Worm (Caenorhabditis elegans) whole organism, L3 larva: ENCODE results near the gene Y47A7.2.

Source experiments
- ZK546.5 ChIP-seq: sonication (generic microtip); optimal IDR thresholded peaks from 2 replicates; lab custom pipeline; 2017; ENCODE audit warnings: missing biosample characterization, missing genetic modification characterization
- ama-1 ChIP-seq: fragments of 150-350 bp; optimal IDR thresholded peaks from 2 replicates; lab custom pipeline; 2018
- ceh-16 ChIP-seq: sonication (generic microtip); optimal IDR thresholded peaks from 2 replicates; lab custom pipeline; 2017; ENCODE audit warnings: missing biosample characterization, missing genetic modification characterization
- ceh-28 ChIP-seq: fragments of 150-350 bp; optimal IDR thresholded peaks from 2 replicates; lab custom pipeline; 2014; ENCODE audit warnings: missing biosample characterization, missing genetic modification reagents, missing genetic modification characterization
- ceh-82 ChIP-seq: fragments of 150-350 bp; optimal IDR thresholded peaks from 2 replicates; lab custom pipeline; 2014; ENCODE audit warnings: missing biosample characterization, missing genetic modification characterization
- daf-12 ChIP-seq: fragments of 150-350 bp; optimal IDR thresholded peaks from 2 replicates; lab custom pipeline; 2014; ENCODE audit warnings: missing biosample characterization, missing genetic modification reagents, missing genetic modification characterization
- egl-5 ChIP-seq: fragments of 150-350 bp; optimal IDR thresholded peaks from 2 replicates; lab custom pipeline; 2017; ENCODE audit warnings: missing biosample characterization, missing genetic modification reagents, missing genetic modification characterization, inconsistent platforms
- elt-1 ChIP-seq: fragments of 150-350 bp; optimal IDR thresholded peaks from 2 replicates; lab custom pipeline; 2014; ENCODE audit warnings: missing biosample characterization, missing genetic modification characterization
- elt-2 ChIP-seq: sonication (generic microtip); optimal IDR thresholded peaks from 2 replicates; lab custom pipeline; 2016; ENCODE audit warnings: missing genetic modification reagents, mild to moderate bottlenecking, missing genetic modification characterization, missing compliant biosample characterization
- elt-3 ChIP-seq, 3 experiments: fragments of 150-350 bp in 1 of 3; sonication (generic microtip) in 2 of 3; optimal IDR thresholded peaks; 2 replicates in 2 of 3; 4 replicates in 1 of 3; lab custom pipeline; 2014 to 2017; ENCODE audit warnings: missing biosample characterization in 3 of 3, missing genetic modification characterization in 3 of 3
- eor-1 ChIP-seq, 2 experiments: fragments of 150-350 bp; optimal IDR thresholded peaks; 2 replicates each; lab custom pipeline; 2014 to 2018; ENCODE audit warnings: missing biosample characterization in 2 of 2, missing genetic modification characterization in 2 of 2
- fkh-10 ChIP-seq: sonication (generic microtip); optimal IDR thresholded peaks from 2 replicates; lab custom pipeline; 2017; ENCODE audit warnings: missing biosample characterization, missing genetic modification reagents, missing genetic modification characterization
- fkh-2 ChIP-seq: fragments of 150-350 bp; optimal IDR thresholded peaks from 2 replicates; lab custom pipeline; 2014; ENCODE audit warnings: missing biosample characterization, missing genetic modification reagents, missing genetic modification characterization
- fos-1 ChIP-seq: fragments of 150-350 bp; optimal IDR thresholded peaks from 2 replicates; lab custom pipeline; 2014; ENCODE audit warnings: missing biosample characterization, missing genetic modification characterization
- hmg-11 ChIP-seq: sonication (generic microtip); optimal IDR thresholded peaks from 2 replicates; lab custom pipeline; 2016; ENCODE audit warnings: missing genetic modification characterization, missing compliant biosample characterization
- jun-1 ChIP-seq: fragments of 150-350 bp; optimal IDR thresholded peaks from 2 replicates; lab custom pipeline; 2014; ENCODE audit warnings: missing biosample characterization, missing genetic modification reagents, missing genetic modification characterization
- lin-39 ChIP-seq: fragments of 150-350 bp; optimal IDR thresholded peaks from 2 replicates; lab custom pipeline; 2018; ENCODE audit warnings: missing biosample characterization, missing genetic modification reagents, missing genetic modification characterization
- mdl-1 ChIP-seq: fragments of 150-350 bp; optimal IDR thresholded peaks from 2 replicates; lab custom pipeline; 2014; ENCODE audit warnings: missing biosample characterization, missing genetic modification characterization
- mml-1 ChIP-seq: fragments of 150-350 bp; sonication (generic microtip); optimal IDR thresholded peaks from 3 replicates; lab custom pipeline; 2014; ENCODE audit warnings: missing biosample characterization, missing genetic modification characterization
- nfya-1 ChIP-seq: sonication (generic microtip); optimal IDR thresholded peaks from 2 replicates; lab custom pipeline; 2017; ENCODE audit warnings: missing genetic modification characterization, mild to moderate bottlenecking, missing compliant biosample characterization, antibody characterized with exemption, moderate library complexity; ENCODE audit not compliant: insufficient read depth
- nhr-11 ChIP-seq: fragments of 150-350 bp; optimal IDR thresholded peaks from 2 replicates; lab custom pipeline; 2014; ENCODE audit warnings: missing biosample characterization, missing genetic modification characterization
- nhr-23 ChIP-seq: fragments of 150-350 bp; optimal IDR thresholded peaks from 2 replicates; lab custom pipeline; 2014; ENCODE audit warnings: missing biosample characterization, missing genetic modification reagents, missing genetic modification characterization
- nhr-237 ChIP-seq: fragments of 150-350 bp; optimal IDR thresholded peaks from 2 replicates; lab custom pipeline; 2014; ENCODE audit warnings: missing biosample characterization, missing genetic modification characterization
- nhr-25 ChIP-seq: sonication (generic microtip); optimal IDR thresholded peaks from 2 replicates; lab custom pipeline; 2017; ENCODE audit warnings: missing biosample characterization, missing genetic modification characterization
- nhr-43 ChIP-seq: sonication (generic microtip); optimal IDR thresholded peaks from 2 replicates; lab custom pipeline; 2016; ENCODE audit warnings: mild to moderate bottlenecking, missing genetic modification characterization, missing compliant biosample characterization; ENCODE audit not compliant: poor library complexity, severe bottlenecking
- nhr-76 ChIP-seq: fragments of 150-350 bp; sonication (generic microtip); optimal IDR thresholded peaks from 5 replicates; lab custom pipeline; 2014; ENCODE audit warnings: missing biosample characterization, missing genetic modification characterization
- nhr-77 ChIP-seq: fragments of 150-350 bp; optimal IDR thresholded peaks from 2 replicates; lab custom pipeline; 2014; ENCODE audit warnings: missing biosample characterization, missing genetic modification characterization
- pha-4 ChIP-seq: fragments of 150-350 bp; optimal IDR thresholded peaks from 2 replicates; lab custom pipeline; 2014; ENCODE audit warnings: missing biosample characterization, missing genetic modification reagents, missing genetic modification characterization
- pqm-1 ChIP-seq: fragments of 150-350 bp; optimal IDR thresholded peaks from 2 replicates; lab custom pipeline; 2017; ENCODE audit warnings: missing biosample characterization, missing genetic modification characterization, inconsistent platforms
- skn-1 ChIP-seq: fragments of 150-350 bp; optimal IDR thresholded peaks from 2 replicates; lab custom pipeline; 2014; ENCODE audit warnings: missing biosample characterization, missing genetic modification characterization
- snpc-4 ChIP-seq: fragments of 150-350 bp; optimal IDR thresholded peaks from 2 replicates; lab custom pipeline; 2014; ENCODE audit warnings: missing biosample characterization, missing genetic modification characterization
- unc-39 ChIP-seq: sonication (generic microtip); optimal IDR thresholded peaks from 4 replicates; lab custom pipeline; 2017; ENCODE audit warnings: missing biosample characterization, missing genetic modification characterization
- unc-62 ChIP-seq: fragments of 150-350 bp; sonication (generic microtip); optimal IDR thresholded peaks from 4 replicates; lab custom pipeline; 2014; ENCODE audit warnings: missing biosample characterization, missing genetic modification reagents, missing genetic modification characterization
- zag-1 ChIP-seq: fragments of 150-350 bp; optimal IDR thresholded peaks from 2 replicates; lab custom pipeline; 2014; ENCODE audit warnings: missing biosample characterization, missing genetic modification characterization
- ztf-11 ChIP-seq: fragments of 150-350 bp; optimal IDR thresholded peaks from 2 replicates; lab custom pipeline; 2014; ENCODE audit warnings: missing biosample characterization, missing genetic modification characterization

The Y47A7.2 gene

ce11 chrV:5201706-5202105 is 3.6 kb upstream of the Y47A7.2 start:
- TF ChIP-seq unc-39 (tag; lab: Kevin White, UChicago) (no peak), fos-1 (tag; lab: Kevin White, UChicago) (no peak), hmg-11 (no peak), ceh-82 (tag; lab: Kevin White, UChicago) (no peak), daf-12 (tag; lab: Kevin White, UChicago) (no peak), nhr-11 (tag; lab: Kevin White, UChicago) (no peak), jun-1 (tag; lab: Kevin White, UChicago) (no peak), skn-1 (tag; lab: Kevin White, UChicago) (no peak), fkh-10 (GFP tag; lab: Kevin White, UChicago) (no peak)

- TF ChIP-seq zag-1 (tag; lab: Kevin White, UChicago) (no peak), ZK546.5 (tag; lab: Kevin White, UChicago) (no peak), fkh-10 (GFP tag; lab: Kevin White, UChicago) (peak; percentile 68), nhr-23 (tag; lab: Kevin White, UChicago) (no peak), mdl-1 (no peak)
Observed at ce11 chrV:5200188-5200587, 2.0 kb upstream of the Y47A7.2 start.

ce11 chrV:5194508-5194907 is 3.6 kb downstream of the Y47A7.2 start, which contains the start of gene abu-8:
Gene abu-8 (minus strand): TSS chrV:5194608.
- TF ChIP-seq nhr-77, result no peak
- no peak for TF ChIP-seq nhr-11 (tag; lab: Kevin White, UChicago)
- TF ChIP-seq ZK546.5 (tag; lab: Kevin White, UChicago), result no peak
- TF ChIP-seq nfya-1 (tag; lab: Kevin White, UChicago), result no peak
- TF ChIP-seq ztf-11 (tag; lab: Kevin White, UChicago), result no peak
- no peak for TF ChIP-seq fkh-2
- no peak for TF ChIP-seq nhr-237 (tag; lab: Kevin White, UChicago)
- TF ChIP-seq nhr-76 (tag; lab: Kevin White, UChicago), result no peak
- no peak for TF ChIP-seq fos-1 (tag; lab: Kevin White, UChicago)
- TF ChIP-seq lin-39 (tag; lab: Kevin White, UChicago), result no peak
- no peak for TF ChIP-seq nhr-23 (tag; lab: Kevin White, UChicago)
- TF ChIP-seq unc-39 (tag; lab: Kevin White, UChicago), result no peak
- no peak for TF ChIP-seq snpc-4 (tag; lab: Kevin White, UChicago)
- TF ChIP-seq hmg-11, result no peak
- TF ChIP-seq eor-1 (tag; optimal IDR thresholded peaks at IDR 0.05; lab: Kevin White, UChicago), result no peak
- TF ChIP-seq unc-62 (GFP tag; lab: Kevin White, UChicago), result no peak
- TF ChIP-seq egl-5, result no peak
- no peak for TF ChIP-seq fkh-10 (GFP tag; lab: Kevin White, UChicago)
- no peak for TF ChIP-seq elt-3 (tag; optimal IDR thresholded peaks at IDR 0.05; lab: Kevin White, UChicago)

ce11 chrV:5192501-5192900 is 5.6 kb downstream of the Y47A7.2 start, which contains the start of gene C03A7.13:
Gene C03A7.13 (minus strand): TSS chrV:5192543.
- TF ChIP-seq ZK546.5 (tag; lab: Kevin White, UChicago) (no peak), nhr-237 (tag; lab: Kevin White, UChicago) (no peak), elt-2 (tag; lab: Kevin White, UChicago) (peak; percentile 92), nhr-25 (tag; lab: Kevin White, UChicago) (no peak), nhr-23 (tag; lab: Kevin White, UChicago) (no peak), ceh-16 (tag; lab: Kevin White, UChicago) (no peak), pqm-1 (tag; lab: Kevin White, UChicago) (peak; percentile 88), unc-39 (tag; lab: Kevin White, UChicago) (no peak), pha-4 (peak; percentile 42), egl-5 (no peak), mml-1 (tag; lab: Kevin White, UChicago) (no peak), ama-1 (lab: Kevin White, UChicago) (no peak), ceh-28 (tag; lab: Kevin White, UChicago) (no peak), jun-1 (tag; lab: Kevin White, UChicago) (peak; percentile 77), elt-1 (tag; lab: Kevin White, UChicago) (no peak), nhr-43 (no peak)
